Worm (Caenorhabditis elegans) whole organism, L3 larva: ENCODE measurements around the gene lin-23.

Source experiments
- R02D3.7 ChIP-seq: fragments of 150-350 bp; optimal IDR thresholded peaks from 2 replicates; lab custom pipeline; 2014; ENCODE audit warnings: missing biosample characterization, missing genetic modification characterization
- ZK546.5 ChIP-seq: sonication (generic microtip); optimal IDR thresholded peaks from 2 replicates; lab custom pipeline; 2017; ENCODE audit warnings: missing biosample characterization, missing genetic modification characterization
- aly-2 ChIP-seq: fragments of 150-350 bp; optimal IDR thresholded peaks from 2 replicates; lab custom pipeline; 2014; ENCODE audit warnings: missing biosample characterization, missing genetic modification characterization
- ceh-16 ChIP-seq: sonication (generic microtip); optimal IDR thresholded peaks from 2 replicates; lab custom pipeline; 2017; ENCODE audit warnings: missing biosample characterization, missing genetic modification characterization
- ceh-28 ChIP-seq: fragments of 150-350 bp; optimal IDR thresholded peaks from 2 replicates; lab custom pipeline; 2014; ENCODE audit warnings: missing biosample characterization, missing genetic modification reagents, missing genetic modification characterization
- daf-12 ChIP-seq: fragments of 150-350 bp; optimal IDR thresholded peaks from 2 replicates; lab custom pipeline; 2014; ENCODE audit warnings: missing biosample characterization, missing genetic modification reagents, missing genetic modification characterization
- egl-27 ChIP-seq: sonication (generic microtip); optimal IDR thresholded peaks from 4 replicates; lab custom pipeline; 2017; ENCODE audit warnings: missing biosample characterization, missing genetic modification reagents, missing genetic modification characterization
- egl-5 ChIP-seq: fragments of 150-350 bp; optimal IDR thresholded peaks from 2 replicates; lab custom pipeline; 2017; ENCODE audit warnings: missing biosample characterization, missing genetic modification reagents, missing genetic modification characterization, inconsistent platforms
- elt-1 ChIP-seq: fragments of 150-350 bp; optimal IDR thresholded peaks from 2 replicates; lab custom pipeline; 2014; ENCODE audit warnings: missing biosample characterization, missing genetic modification characterization
- elt-2 ChIP-seq: sonication (generic microtip); optimal IDR thresholded peaks from 2 replicates; lab custom pipeline; 2016; ENCODE audit warnings: missing genetic modification reagents, mild to moderate bottlenecking, missing genetic modification characterization, missing compliant biosample characterization
- elt-3 ChIP-seq, 3 experiments: fragments of 150-350 bp in 1 of 3; sonication (generic microtip) in 2 of 3; optimal IDR thresholded peaks; 2 replicates in 2 of 3; 4 replicates in 1 of 3; lab custom pipeline; 2014 to 2017; ENCODE audit warnings: missing biosample characterization in 3 of 3, missing genetic modification characterization in 3 of 3
- eor-1 ChIP-seq, 2 experiments: fragments of 150-350 bp; optimal IDR thresholded peaks; 2 replicates each; lab custom pipeline; 2014 to 2018; ENCODE audit warnings: missing biosample characterization in 2 of 2, missing genetic modification characterization in 2 of 2
- fkh-10 ChIP-seq: sonication (generic microtip); optimal IDR thresholded peaks from 2 replicates; lab custom pipeline; 2017; ENCODE audit warnings: missing biosample characterization, missing genetic modification reagents, missing genetic modification characterization
- hmg-11 ChIP-seq: sonication (generic microtip); optimal IDR thresholded peaks from 2 replicates; lab custom pipeline; 2016; ENCODE audit warnings: missing genetic modification characterization, missing compliant biosample characterization
- jun-1 ChIP-seq: fragments of 150-350 bp; optimal IDR thresholded peaks from 2 replicates; lab custom pipeline; 2014; ENCODE audit warnings: missing biosample characterization, missing genetic modification reagents, missing genetic modification characterization
- lin-39 ChIP-seq: fragments of 150-350 bp; optimal IDR thresholded peaks from 2 replicates; lab custom pipeline; 2018; ENCODE audit warnings: missing biosample characterization, missing genetic modification reagents, missing genetic modification characterization
- mdl-1 ChIP-seq: fragments of 150-350 bp; optimal IDR thresholded peaks from 2 replicates; lab custom pipeline; 2014; ENCODE audit warnings: missing biosample characterization, missing genetic modification characterization
- mml-1 ChIP-seq: fragments of 150-350 bp; sonication (generic microtip); optimal IDR thresholded peaks from 3 replicates; lab custom pipeline; 2014; ENCODE audit warnings: missing biosample characterization, missing genetic modification characterization
- nfya-1 ChIP-seq: sonication (generic microtip); optimal IDR thresholded peaks from 2 replicates; lab custom pipeline; 2017; ENCODE audit warnings: missing genetic modification characterization, mild to moderate bottlenecking, missing compliant biosample characterization, antibody characterized with exemption, moderate library complexity; ENCODE audit not compliant: insufficient read depth
- nhr-11 ChIP-seq: fragments of 150-350 bp; optimal IDR thresholded peaks from 2 replicates; lab custom pipeline; 2014; ENCODE audit warnings: missing biosample characterization, missing genetic modification characterization
- nhr-23 ChIP-seq: fragments of 150-350 bp; optimal IDR thresholded peaks from 2 replicates; lab custom pipeline; 2014; ENCODE audit warnings: missing biosample characterization, missing genetic modification reagents, missing genetic modification characterization
- nhr-237 ChIP-seq: fragments of 150-350 bp; optimal IDR thresholded peaks from 2 replicates; lab custom pipeline; 2014; ENCODE audit warnings: missing biosample characterization, missing genetic modification characterization
- nhr-25 ChIP-seq: sonication (generic microtip); optimal IDR thresholded peaks from 2 replicates; lab custom pipeline; 2017; ENCODE audit warnings: missing biosample characterization, missing genetic modification characterization
- nhr-28 ChIP-seq: fragments of 150-350 bp; optimal IDR thresholded peaks from 2 replicates; lab custom pipeline; 2014; ENCODE audit warnings: missing biosample characterization, missing genetic modification characterization
- nhr-67 ChIP-seq: fragments of 150-350 bp; optimal IDR thresholded peaks from 2 replicates; lab custom pipeline; 2014; ENCODE audit warnings: missing biosample characterization, missing genetic modification characterization
- nhr-76 ChIP-seq: fragments of 150-350 bp; sonication (generic microtip); optimal IDR thresholded peaks from 5 replicates; lab custom pipeline; 2014; ENCODE audit warnings: missing biosample characterization, missing genetic modification characterization
- nhr-77 ChIP-seq: fragments of 150-350 bp; optimal IDR thresholded peaks from 2 replicates; lab custom pipeline; 2014; ENCODE audit warnings: missing biosample characterization, missing genetic modification characterization
- pha-4 ChIP-seq: fragments of 150-350 bp; optimal IDR thresholded peaks from 2 replicates; lab custom pipeline; 2014; ENCODE audit warnings: missing biosample characterization, missing genetic modification reagents, missing genetic modification characterization
- pqm-1 ChIP-seq: fragments of 150-350 bp; optimal IDR thresholded peaks from 2 replicates; lab custom pipeline; 2017; ENCODE audit warnings: missing biosample characterization, missing genetic modification characterization, inconsistent platforms
- sea-2 ChIP-seq: fragments of 150-350 bp; sonication (generic microtip); optimal IDR thresholded peaks from 4 replicates; lab custom pipeline; 2014; ENCODE audit warnings: missing biosample characterization, missing genetic modification reagents, missing genetic modification characterization
- snpc-4 ChIP-seq: fragments of 150-350 bp; optimal IDR thresholded peaks from 2 replicates; lab custom pipeline; 2014; ENCODE audit warnings: missing biosample characterization, missing genetic modification characterization
- tbx-2 ChIP-seq: sonication (generic microtip); optimal IDR thresholded peaks from 2 replicates; lab custom pipeline; 2016; ENCODE audit warnings: mild to moderate bottlenecking, missing genetic modification characterization, missing compliant biosample characterization
- unc-39 ChIP-seq: sonication (generic microtip); optimal IDR thresholded peaks from 4 replicates; lab custom pipeline; 2017; ENCODE audit warnings: missing biosample characterization, missing genetic modification characterization
- unc-62 ChIP-seq: fragments of 150-350 bp; sonication (generic microtip); optimal IDR thresholded peaks from 4 replicates; lab custom pipeline; 2014; ENCODE audit warnings: missing biosample characterization, missing genetic modification reagents, missing genetic modification characterization
- zag-1 ChIP-seq: fragments of 150-350 bp; optimal IDR thresholded peaks from 2 replicates; lab custom pipeline; 2014; ENCODE audit warnings: missing biosample characterization, missing genetic modification characterization
- ztf-4 ChIP-seq: fragments of 150-350 bp; optimal IDR thresholded peaks from 2 replicates; lab custom pipeline; 2014; ENCODE audit warnings: missing biosample characterization, missing genetic modification characterization

The lin-23 gene

ce11 chrII:6391195-6391594, 20.1 kb downstream of the lin-23 start, which contains the start of gene F58F12.3:
TSS of gene F58F12.3 (minus strand) at chrII:6391295.
- no peak for TF ChIP-seq lin-39
- no peak for TF ChIP-seq nhr-77
- TF ChIP-seq pqm-1 (tag; lab: Kevin White, UChicago): no peak
- TF ChIP-seq ceh-16: no peak
- TF ChIP-seq snpc-4: no peak
- TF ChIP-seq mml-1 (tag; lab: Kevin White, UChicago): no peak
- TF ChIP-seq ZK546.5 (tag; lab: Kevin White, UChicago): no peak
- no peak for TF ChIP-seq egl-27 (tag; lab: Kevin White, UChicago)
- no peak for TF ChIP-seq hmg-11 (tag; lab: Kevin White, UChicago)
- TF ChIP-seq aly-2 (tag; lab: Kevin White, UChicago): no peak
- TF ChIP-seq pha-4 (tag; lab: Kevin White, UChicago): no peak
- TF ChIP-seq jun-1: no peak
- TF ChIP-seq elt-3 (tag; optimal IDR thresholded peaks at IDR 0.05; lab: Kevin White, UChicago): no peak
- TF ChIP-seq nfya-1 (tag; lab: Kevin White, UChicago): no peak
- TF ChIP-seq mdl-1 (tag; lab: Kevin White, UChicago): no peak
- TF ChIP-seq nhr-23 (tag; lab: Kevin White, UChicago): no peak
- no peak for TF ChIP-seq elt-1
- no peak for TF ChIP-seq fkh-10 (GFP tag; lab: Kevin White, UChicago)
- no peak for TF ChIP-seq zag-1 (tag; lab: Kevin White, UChicago)

- TF ChIP-seq lin-39 (peak; percentile 50), hmg-11 (tag; lab: Kevin White, UChicago) (no peak), nhr-76 (tag; lab: Kevin White, UChicago) (no peak)
Observed at ce11 chrII:6394037-6394436, 22.9 kb downstream of the lin-23 start.

- no peak for TF ChIP-seq nhr-11
- TF ChIP-seq unc-39 (tag; lab: Kevin White, UChicago): no peak
- TF ChIP-seq eor-1 (tag; optimal IDR thresholded peaks at IDR 0.05; lab: Kevin White, UChicago): no peak
- TF ChIP-seq elt-2 (tag; lab: Kevin White, UChicago): no peak
- no peak for TF ChIP-seq ceh-16
- TF ChIP-seq tbx-2 (tag; lab: Kevin White, UChicago): no peak
- TF ChIP-seq nhr-67 (tag; lab: Kevin White, UChicago): no peak
- no peak for TF ChIP-seq nhr-25 (tag; lab: Kevin White, UChicago)
- TF ChIP-seq ceh-28 (tag; lab: Kevin White, UChicago): no peak
- TF ChIP-seq nhr-237 (tag; lab: Kevin White, UChicago): no peak
- no peak for TF ChIP-seq hmg-11 (tag; lab: Kevin White, UChicago)
- TF ChIP-seq daf-12: no peak
- no peak for TF ChIP-seq lin-39
- TF ChIP-seq ztf-4 (tag; lab: Kevin White, UChicago): no peak
- TF ChIP-seq zag-1 (tag; lab: Kevin White, UChicago): no peak
Observed at ce11 chrII:6398406-6398805, 27.3 kb downstream of the lin-23 start, which contains the start of gene zig-10. TSS of gene zig-10 (plus strand) at chrII:6398706.

ce11 chrII:6401649-6402048, 30.5 kb downstream of the lin-23 start, which contains the start of gene btb-2:
TSS of gene btb-2 (plus strand) at chrII:6401949.
- no peak for TF ChIP-seq aly-2 (tag; lab: Kevin White, UChicago)
- no peak for TF ChIP-seq nhr-28
- no peak for TF ChIP-seq nhr-25 (tag; lab: Kevin White, UChicago)
- no peak for TF ChIP-seq sea-2 (GFP tag; lab: Kevin White, UChicago)
- TF ChIP-seq R02D3.7: no peak
- TF ChIP-seq elt-1: no peak
- no peak for TF ChIP-seq zag-1 (tag; lab: Kevin White, UChicago)
- TF ChIP-seq pqm-1 (tag; lab: Kevin White, UChicago): no peak
- TF ChIP-seq elt-3 (tag; optimal IDR thresholded peaks at IDR 0.05; lab: Kevin White, UChicago): no peak
- no peak for TF ChIP-seq jun-1
- no peak for TF ChIP-seq egl-5
- TF ChIP-seq nhr-237 (tag; lab: Kevin White, UChicago): no peak
- TF ChIP-seq nhr-77: no peak
- no peak for TF ChIP-seq eor-1 (tag; optimal IDR thresholded peaks at IDR 0.05; lab: Kevin White, UChicago)
- no peak for TF ChIP-seq ceh-16
- TF ChIP-seq unc-62 (GFP tag; lab: Kevin White, UChicago): no peak
